Fruit fly (Drosophila melanogaster): ENCODE results near the gene CG12237.

CG12237 gene

dm6 chrX:19597684-19598363 lies 44.8 kb downstream of the CG12237 start, which contains the start of gene RpS10b (continued):
- peak; percentile 55 for TF ChIP-seq Ssrp (tag; optimal IDR thresholded peaks at IDR 0.05)
- TF ChIP-seq pita (GFP tag; optimal IDR thresholded peaks at IDR 0.05), result peak; percentile 29
- TF ChIP-seq ab (GFP tag; optimal IDR thresholded peaks at IDR 0.05), result no peak
- peak; percentile 91 for TF ChIP-seq CG8089 (GFP tag; optimal IDR thresholded peaks at IDR 0.05)
- TF ChIP-seq Gug (GFP tag; IDR thresholded peaks at IDR 0.05), result peak; percentile 49; the same call in 2 of the 4 replicates
- peak; percentile 97 for TF ChIP-seq Lhr (GFP tag; optimal IDR thresholded peaks at IDR 0.05)
- TF ChIP-seq CG10431 (GFP tag; optimal IDR thresholded peaks at IDR 0.05), result peak; percentile 96
- TF ChIP-seq gro (GFP tag; optimal IDR thresholded peaks at IDR 0.05), result peak; percentile 91
- TF ChIP-seq mam (GFP tag; optimal IDR thresholded peaks at IDR 0.05), result peak; percentile 19
- TF ChIP-seq CG9727 (GFP tag; optimal IDR thresholded peaks at IDR 0.05), result peak; percentile 97
- peak; percentile 98 for TF ChIP-seq Ets65A (GFP tag)
- peak; percentile 57 for TF ChIP-seq HLH3B (GFP tag; IDR thresholded peaks at IDR 0.05)
- peak; percentile 95 for TF ChIP-seq HHEX (GFP tag; optimal IDR thresholded peaks at IDR 0.05)
- peak; percentile 88 for TF ChIP-seq nerfin-1 (tag; optimal IDR thresholded peaks at IDR 0.05)
- TF ChIP-seq CG10366 (GFP tag; IDR thresholded peaks at IDR 0.05), result peak; percentile 71
- TF ChIP-seq CG6854 (GFP tag; optimal IDR thresholded peaks at IDR 0.05), result peak; percentile 92
- peak; percentile 90 for TF ChIP-seq CG13624 (GFP tag; optimal IDR thresholded peaks at IDR 0.05)
- no peak for TF ChIP-seq yki (optimal IDR thresholded peaks at IDR 0.05)
- TF ChIP-seq CG4360 (GFP tag; IDR thresholded peaks at IDR 0.05), result no peak
- peak; percentile 74 for TF ChIP-seq CG2712 (tag; optimal IDR thresholded peaks at IDR 0.05)
- peak; percentile 42 for TF ChIP-seq psq (GFP tag; optimal IDR thresholded peaks at IDR 0.05)
- peak; percentile 94 for TF ChIP-seq CG3281 (GFP tag; optimal IDR thresholded peaks at IDR 0.05)
- TF ChIP-seq schlank (tag; optimal IDR thresholded peaks at IDR 0.05), result peak; percentile 91
- peak; percentile 90 for TF ChIP-seq chm (GFP tag; IDR thresholded peaks at IDR 0.05)
- peak; percentile 71 for TF ChIP-seq Nf-YC (tag; optimal IDR thresholded peaks at IDR 0.05)
- TF ChIP-seq CG9437 (GFP tag; optimal IDR thresholded peaks at IDR 0.05), result peak; percentile 89
- TF ChIP-seq CG7271 (tag; optimal IDR thresholded peaks at IDR 0.05), result peak; percentile 95
- peak; percentile 47 for TF ChIP-seq ara (GFP tag; IDR thresholded peaks at IDR 0.05)
- peak; percentile 42 for TF ChIP-seq CG9215 (GFP tag; IDR thresholded peaks at IDR 0.05)
- TF ChIP-seq stc (GFP tag; IDR thresholded peaks at IDR 0.05), result peak; percentile 72; the same call in 1 of the 2 replicates
- peak; percentile 88 for TF ChIP-seq sug (tag; optimal IDR thresholded peaks at IDR 0.05)
- peak; percentile 89 for TF ChIP-seq CG17328 (GFP tag; IDR thresholded peaks at IDR 0.05)
- TF ChIP-seq onecut (GFP tag; IDR thresholded peaks at IDR 0.05), result peak; percentile 92
- TF ChIP-seq H2.0 (GFP tag; IDR thresholded peaks at IDR 0.05), result peak; percentile 71
- TF ChIP-seq CG17829 (tag; optimal IDR thresholded peaks at IDR 0.05), result peak; percentile 80
- peak; percentile 68 for TF ChIP-seq Xbp1 (GFP tag; optimal IDR thresholded peaks at IDR 0.05)
- peak; percentile 51; the same call in 1 of the 3 replicates for TF ChIP-seq CG2889 (GFP tag; IDR thresholded peaks at IDR 0.05)
- TF ChIP-seq CG8281 (tag; optimal IDR thresholded peaks at IDR 0.05), result peak; percentile 70
- TF ChIP-seq Side (GFP tag; optimal IDR thresholded peaks at IDR 0.05), result peak; percentile 78
- peak; percentile 84 for TF ChIP-seq ewg (GFP tag; optimal IDR thresholded peaks at IDR 0.05)
- TF ChIP-seq CG12071 (GFP tag; optimal IDR thresholded peaks at IDR 0.05), result peak; percentile 94
- TF ChIP-seq sqz (GFP tag; optimal IDR thresholded peaks at IDR 0.05), result peak; percentile 94
- TF ChIP-seq Dll (GFP tag; IDR thresholded peaks at IDR 0.05; ENCODE audit: partially characterized antibody), result peak; percentile 96
- peak; percentile 68 for TF ChIP-seq TFAM (GFP tag; optimal IDR thresholded peaks at IDR 0.05)
- TF ChIP-seq CG5245 (GFP tag; optimal IDR thresholded peaks at IDR 0.05), result peak; percentile 67
- peak; percentile 90 for TF ChIP-seq CG9609 (GFP tag; optimal IDR thresholded peaks at IDR 0.05)
- TF ChIP-seq CG10321 (GFP tag; IDR thresholded peaks at IDR 0.05), result 0 out of 2 replicates have a peak, but pooled peaks have one; percentile 25
- peak; percentile 79 for TF ChIP-seq grn (GFP tag; optimal IDR thresholded peaks at IDR 0.05)
- TF ChIP-seq Pdp1 (GFP tag; optimal IDR thresholded peaks at IDR 0.05), result peak; percentile 48 to 79
- TF ChIP-seq NFAT (GFP tag; IDR thresholded peaks at IDR 0.05), result peak; percentile 85

Measured in whole organism, embryonic.